Fruit fly (Drosophila melanogaster) S2 (cell line): Measurements from ENCODE around the gene CG11267.

Source experiments
- CG8478 ChIP-seq: fragments of >200 bp; optimal IDR thresholded peaks from 2 replicates; lab custom pipeline; 2018
- CTCF ChIP-seq, 2 experiments: fragments of >200 bp; optimal IDR thresholded peaks; 2 replicates each; lab custom pipeline; 2018

DNA sequence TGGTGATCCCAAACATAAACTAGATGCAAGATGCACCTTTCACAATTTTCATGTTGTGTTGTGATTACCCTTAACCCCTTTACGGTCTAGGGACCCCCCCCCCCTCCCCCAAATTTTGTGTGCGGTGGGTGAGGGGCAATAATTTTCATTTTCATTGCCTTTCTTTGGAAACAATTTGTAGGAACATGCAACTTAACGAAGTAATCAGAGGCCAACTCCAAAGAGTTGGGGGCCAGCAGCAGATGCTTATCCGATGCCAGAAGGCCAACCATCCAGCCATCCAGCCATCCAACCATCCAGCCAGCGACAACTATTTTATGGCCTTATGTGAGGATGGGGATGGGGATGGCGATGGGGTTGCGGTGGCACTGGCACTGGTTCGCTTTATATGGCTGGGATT is 49.1 kb downstream of the CG11267 start:
- TF ChIP-seq CTCF (optimal IDR thresholded peaks at IDR 0.05; lab: Kevin White, UChicago), result no peak
- TF ChIP-seq CG8478 (lab: Kevin White, UChicago), result no peak
